Fruit fly (Drosophila melanogaster) whole organism, embryonic: Measurements from ENCODE around the gene CG12010.
A peak's percentile ranks its signal among the peaks of the same experiment; 100 is the strongest.

ENCODE experiments used
- Abd-B ChIP-seq: fragments of 200-800 bp; sonication (Bioruptor generic); optimal IDR thresholded peaks from 2 replicates; lab custom pipeline; 2018; ENCODE audit warnings: missing biosample characterization, mild to moderate bottlenecking, missing genetic modification characterization, moderate library complexity
- Ada2b ChIP-seq: fragments of 200-800 bp; sonication (Bioruptor generic); IDR thresholded peaks from 2 replicates; pipeline ENCODE4 v1.3.6; 2022; ENCODE audit warnings: missing biosample characterization, missing genetic modification characterization
- Bgb ChIP-seq: fragments of 200-800 bp; sonication (Bioruptor generic); IDR thresholded peaks from 2 replicates; pipeline ENCODE4 v1.3.6; 2022; ENCODE audit warnings: missing biosample characterization, missing genetic modification characterization; ENCODE audit not compliant: partially characterized antibody
- CG10321 ChIP-seq: fragments of 200-800 bp; sonication (Bioruptor generic); IDR thresholded peaks from 2 replicates; pipeline ENCODE4 v1.3.6; 2022; ENCODE audit warnings: missing biosample characterization, missing genetic modification characterization
- CG10565 ChIP-seq: fragments of 200-800 bp; sonication (Bioruptor generic); optimal IDR thresholded peaks from 3 replicates; lab custom pipeline; 2016; ENCODE audit warnings: missing biosample characterization, mild to moderate bottlenecking, missing genetic modification characterization
- CG12071 ChIP-seq: fragments of 200-800 bp; sonication (Bioruptor generic); optimal IDR thresholded peaks from 3 replicates; lab custom pipeline; 2018; ENCODE audit warnings: missing biosample characterization, mild to moderate bottlenecking, missing genetic modification characterization
- CG14667 ChIP-seq: fragments of 200-800 bp; sonication (Bioruptor generic); IDR thresholded peaks from 2 replicates; pipeline ENCODE4 v1.3.6; 2022; ENCODE audit warnings: missing biosample characterization, missing genetic modification characterization
- CG14860 ChIP-seq: fragments of 200-800 bp; sonication (Bioruptor generic); IDR thresholded peaks from 3 replicates; pipeline ENCODE4 v1.3.6; 2022; ENCODE audit warnings: missing biosample characterization, missing genetic modification characterization; ENCODE audit not compliant: partially characterized antibody
- CG14965 ChIP-seq: fragments of 200-800 bp; sonication (Bioruptor generic); optimal IDR thresholded peaks from 2 replicates; lab custom pipeline; 2016; ENCODE audit warnings: missing biosample characterization, missing genetic modification characterization, borderline replicate concordance
- CG1603 ChIP-seq: fragments of 200-800 bp; sonication (Bioruptor generic); optimal IDR thresholded peaks from 2 replicates; lab custom pipeline; 2019; ENCODE audit warnings: missing biosample characterization, mild to moderate bottlenecking, missing genetic modification characterization, moderate library complexity
- CG16779 ChIP-seq: fragments of 200-800 bp; sonication (Bioruptor generic); IDR thresholded peaks from 2 replicates; pipeline ENCODE4 v1.3.6; 2022; ENCODE audit warnings: missing biosample characterization, missing genetic modification characterization
- CG17385 ChIP-seq: fragments of 200-800 bp; sonication (Bioruptor generic); optimal IDR thresholded peaks from 3 replicates; lab custom pipeline; 2018; ENCODE audit warnings: missing biosample characterization, mild to moderate bottlenecking, missing genetic modification characterization
- CG18764 ChIP-seq: fragments of 200-800 bp; sonication (Bioruptor generic); optimal IDR thresholded peaks from 3 replicates; lab custom pipeline; 2016; ENCODE audit warnings: missing biosample characterization, missing genetic modification characterization
- CG2116 ChIP-seq: fragments of 200-800 bp; sonication (Bioruptor generic); optimal IDR thresholded peaks from 3 replicates; lab custom pipeline; 2018; ENCODE audit warnings: missing biosample characterization, mild to moderate bottlenecking, missing genetic modification characterization
- CG2129 ChIP-seq: fragments of 200-800 bp; sonication (Bioruptor generic); IDR thresholded peaks from 2 replicates; pipeline ENCODE4 v1.3.6; 2022; ENCODE audit warnings: missing biosample characterization, missing genetic modification characterization; ENCODE audit not compliant: partially characterized antibody
- CG2889 ChIP-seq: fragments of 200-800 bp; sonication (Bioruptor generic); IDR thresholded peaks from 3 replicates; pipeline ENCODE4 v1.3.6; 2022; ENCODE audit warnings: missing biosample characterization, missing genetic modification characterization
- CG31365 ChIP-seq: fragments of 200-800 bp; sonication (Bioruptor generic); optimal IDR thresholded peaks from 2 replicates; lab custom pipeline; 2018; ENCODE audit warnings: missing biosample characterization, mild to moderate bottlenecking, missing genetic modification characterization
- CG31441 ChIP-seq: fragments of 200-800 bp; sonication (Bioruptor generic); IDR thresholded peaks from 2 replicates; pipeline ENCODE4 v1.3.6; 2022; ENCODE audit warnings: missing biosample characterization, missing genetic modification characterization
- CG32767 ChIP-seq: fragments of 200-800 bp; sonication (Bioruptor generic); IDR thresholded peaks from 2 replicates; pipeline ENCODE4 v1.3.6; 2022; ENCODE audit warnings: missing biosample characterization, missing genetic modification characterization
- CG32772 ChIP-seq: fragments of 200-800 bp; sonication (Bioruptor generic); IDR thresholded peaks from 2 replicates; pipeline ENCODE4 v1.3.6; 2022; ENCODE audit warnings: missing biosample characterization, missing genetic modification characterization
- CG34422 ChIP-seq: fragments of 200-800 bp; sonication (Bioruptor generic); IDR thresholded peaks from 3 replicates; pipeline ENCODE4 v1.3.6; 2022; ENCODE audit warnings: missing biosample characterization, missing genetic modification characterization
- CG3726 ChIP-seq: fragments of 200-800 bp; sonication (Bioruptor generic); IDR thresholded peaks from 3 replicates; pipeline ENCODE4, ENCODE4 v1.3.6; 2022; ENCODE audit warnings: missing biosample characterization, missing genetic modification characterization
- CG43689 ChIP-seq: fragments of 200-800 bp; sonication (Bioruptor generic); IDR thresholded peaks from 2 replicates; pipeline ENCODE4 v1.3.6; 2022; ENCODE audit warnings: missing biosample characterization, missing genetic modification characterization
- CG4617 ChIP-seq: fragments of 200-800 bp; sonication (Bioruptor generic); optimal IDR thresholded peaks from 3 replicates; lab custom pipeline; 2016; ENCODE audit warnings: missing biosample characterization, missing genetic modification characterization, borderline replicate concordance
- CG6254 ChIP-seq: fragments of 200-800 bp; sonication (Bioruptor generic); optimal IDR thresholded peaks from 3 replicates; lab custom pipeline; 2017; ENCODE audit warnings: mild to moderate bottlenecking, missing biosample characterization, missing genetic modification reagents, missing genetic modification characterization
- CG7786 ChIP-seq: fragments of 200-800 bp; sonication (Bioruptor generic); optimal IDR thresholded peaks from 2 replicates; lab custom pipeline; 2016; ENCODE audit warnings: missing biosample characterization, missing genetic modification characterization
- CG7839 ChIP-seq: fragments of 200-800 bp; sonication (Bioruptor generic); optimal IDR thresholded peaks from 3 replicates; lab custom pipeline; 2018; ENCODE audit warnings: missing biosample characterization, mild to moderate bottlenecking, missing genetic modification characterization, moderate library complexity
- CG9215 ChIP-seq: fragments of 200-800 bp; sonication (Bioruptor generic); IDR thresholded peaks from 2 replicates; pipeline ENCODE4 v1.3.6; 2022; ENCODE audit warnings: missing biosample characterization, missing genetic modification characterization
- Chrac-16 ChIP-seq: fragments of 200-800 bp; sonication (Bioruptor generic); optimal IDR thresholded peaks from 3 replicates; lab custom pipeline; 2016; ENCODE audit warnings: missing biosample characterization, missing genetic modification characterization
- Dip2 ChIP-seq: fragments of 200-800 bp; sonication (Bioruptor generic); IDR thresholded peaks from 2 replicates; pipeline ENCODE4 v1.3.6; 2022; ENCODE audit warnings: missing biosample characterization, missing genetic modification characterization
- Dip3 ChIP-seq: fragments of 200-800 bp; sonication (Bioruptor generic); optimal IDR thresholded peaks from 3 replicates; lab custom pipeline; 2016; ENCODE audit warnings: missing biosample characterization, missing genetic modification characterization
- Fer2 ChIP-seq: fragments of 200-800 bp; sonication (Bioruptor generic); optimal IDR thresholded peaks from 2 replicates; lab custom pipeline; 2018; ENCODE audit warnings: missing biosample characterization, mild to moderate bottlenecking, missing genetic modification characterization, moderate library complexity
- Hand ChIP-seq: fragments of 200-800 bp; sonication (Bioruptor generic); optimal IDR thresholded peaks from 2 replicates; lab custom pipeline; 2017; ENCODE audit warnings: mild to moderate bottlenecking, missing biosample characterization, missing genetic modification reagents, missing genetic modification characterization
- Lpt ChIP-seq: fragments of >200 bp; optimal IDR thresholded peaks from 2 replicates; lab custom pipeline; 2018; ENCODE audit warnings: missing biosample characterization, missing genetic modification characterization
- MTF-1 ChIP-seq: fragments of 200-800 bp; sonication (Bioruptor generic); optimal IDR thresholded peaks from 2 replicates; lab custom pipeline; 2018; ENCODE audit warnings: missing biosample characterization, mild to moderate bottlenecking, missing genetic modification characterization, borderline replicate concordance
- Nf-YA ChIP-seq: fragments of 200-800 bp; sonication (Bioruptor generic); IDR thresholded peaks from 2 replicates; pipeline ENCODE4 v1.3.6; 2022; ENCODE audit warnings: missing biosample characterization, missing genetic modification characterization
- Opbp ChIP-seq: fragments of 200-800 bp; sonication (Bioruptor generic); IDR thresholded peaks from 3 replicates; pipeline ENCODE4 v1.3.6; 2022; ENCODE audit warnings: missing biosample characterization, missing genetic modification characterization; ENCODE audit not compliant: partially characterized antibody
- Pdp1 ChIP-seq, 2 experiments: fragments of 200-800 bp; sonication (Bioruptor generic); optimal IDR thresholded peaks; 3 replicates each; lab custom pipeline; 2016; ENCODE audit warnings: missing biosample characterization in 2 of 2, missing genetic modification characterization in 2 of 2, mild to moderate bottlenecking in 1 of 2, moderate library complexity in 1 of 2
- Vsx1 ChIP-seq: fragments of 200-800 bp; sonication (Bioruptor generic); optimal IDR thresholded peaks from 2 replicates; lab custom pipeline; 2017; ENCODE audit warnings: missing biosample characterization, mild to moderate bottlenecking, missing genetic modification characterization, missing genetic modification reagents
- bcd ChIP-seq: fragments of 200-800 bp; sonication (Bioruptor generic); optimal IDR thresholded peaks from 2 replicates; lab custom pipeline; 2017; ENCODE audit warnings: missing biosample characterization, mild to moderate bottlenecking, missing genetic modification characterization
- dati ChIP-seq: fragments of 200-800 bp; sonication (Bioruptor generic); IDR thresholded peaks from 2 replicates; pipeline ENCODE4 v1.3.6; 2022; ENCODE audit warnings: missing biosample characterization, missing genetic modification characterization
- hkb ChIP-seq, 2 experiments: fragments of 200-800 bp in 1 of 2; fragments of >200 bp in 1 of 2; sonication (Bioruptor generic) in 1 of 2; IDR thresholded peaks in 1 of 2; optimal IDR thresholded peaks in 1 of 2; 2 replicates each; pipeline versions ENCODE4 v1.3.6 to Lab custom; 2017 to 2022; ENCODE audit warnings: missing biosample characterization in 1 of 2, missing genetic modification characterization in 1 of 2
- lmd ChIP-seq: fragments of 200-800 bp; sonication (Bioruptor generic); IDR thresholded peaks from 2 replicates; pipeline ENCODE4 v1.3.6; 2022; ENCODE audit warnings: missing biosample characterization, missing genetic modification characterization
- oc ChIP-seq: fragments of 200-800 bp; sonication (Bioruptor generic); optimal IDR thresholded peaks from 2 replicates; lab custom pipeline; 2018; ENCODE audit warnings: missing biosample characterization, mild to moderate bottlenecking, missing genetic modification characterization, moderate library complexity
- scrt ChIP-seq: fragments of 200-800 bp; sonication (Bioruptor generic); optimal IDR thresholded peaks from 2 replicates; lab custom pipeline; 2018; ENCODE audit warnings: missing biosample characterization, mild to moderate bottlenecking, missing genetic modification characterization, moderate library complexity
- sd ChIP-seq: fragments of 200-800 bp; sonication (Bioruptor generic); optimal IDR thresholded peaks from 3 replicates; lab custom pipeline; 2018; ENCODE audit warnings: missing biosample characterization, mild to moderate bottlenecking, missing genetic modification characterization, moderate library complexity
- sens-2 ChIP-seq: fragments of 200-800 bp; sonication (Bioruptor generic); IDR thresholded peaks from 2 replicates; pipeline ENCODE4 v1.3.6; 2022; ENCODE audit warnings: missing biosample characterization, missing genetic modification characterization
- shn ChIP-seq: fragments of 200-800 bp; sonication (Bioruptor generic); optimal IDR thresholded peaks from 3 replicates; lab custom pipeline; 2016; ENCODE audit warnings: missing biosample characterization, missing genetic modification characterization
- stc ChIP-seq: fragments of 200-800 bp; sonication (Bioruptor generic); IDR thresholded peaks from 2 replicates; pipeline ENCODE4 v1.3.6; 2022; ENCODE audit warnings: missing biosample characterization, missing genetic modification characterization
- zen ChIP-seq: fragments of 200-800 bp; sonication (Bioruptor generic); optimal IDR thresholded peaks from 3 replicates; lab custom pipeline; 2018; ENCODE audit warnings: missing biosample characterization, mild to moderate bottlenecking, missing genetic modification characterization, moderate library complexity

CG12010 gene

dm6 chr3L:3382489-3382879 lies 8.4 kb downstream of the CG12010 start (continued):
- peak; percentile 70 for TF ChIP-seq CG12071 (GFP tag; lab: Kevin White, UChicago)
- peak; percentile 84 for TF ChIP-seq CG32772
- peak; percentile 79 for TF ChIP-seq stc (GFP tag; lab: Robert Waterston, UW)
- peak; percentile 69 for TF ChIP-seq Hand (GFP tag; lab: Kevin White, UChicago)
- peak; percentile 86 for TF ChIP-seq CG34422 (GFP tag; lab: Robert Waterston, UW)
- peak; percentile 51 for TF ChIP-seq CG7786
- peak; percentile 92 for TF ChIP-seq CG7839 (tag; lab: Kevin White, UChicago)
- TF ChIP-seq Bgb (GFP tag; lab: Robert Waterston, UW): no peak
- TF ChIP-seq Dip2 (GFP tag; lab: Robert Waterston, UW): no peak
- TF ChIP-seq bcd: peak; percentile 85
- TF ChIP-seq CG31365: peak; percentile 65
- TF ChIP-seq CG9215 (GFP tag; lab: Robert Waterston, UW): peak; percentile 59
- TF ChIP-seq Chrac-16 (GFP tag; lab: Kevin White, UChicago): peak; percentile 81
- peak; percentile 56; the same call in 1 of the 2 replicates for TF ChIP-seq CG32767 (GFP tag; lab: Robert Waterston, UW)
- TF ChIP-seq CG2129 (GFP tag; lab: Robert Waterston, UW): no peak
- TF ChIP-seq Vsx1 (GFP tag; lab: Kevin White, UChicago): peak; percentile 65
- TF ChIP-seq lmd (GFP tag; lab: Robert Waterston, UW): peak; percentile 88
- TF ChIP-seq Pdp1 (GFP tag; optimal IDR thresholded peaks at IDR 0.05; lab: Kevin White, UChicago): peak; percentile 71 to 87
- peak; percentile 33 for TF ChIP-seq CG14965 (GFP tag; lab: Kevin White, UChicago)
- peak; percentile 47 for TF ChIP-seq MTF-1 (GFP tag; lab: Kevin White, UChicago)
- peak; percentile 70; the same call in 2 of the 3 replicates for TF ChIP-seq CG2889 (GFP tag; lab: Robert Waterston, UW)
- peak; percentile 74 for TF ChIP-seq CG14667
- TF ChIP-seq Abd-B: peak; percentile 83
- peak; percentile 83 for TF ChIP-seq sens-2 (GFP tag; lab: Robert Waterston, UW)
- TF ChIP-seq Ada2b (GFP tag; lab: Robert Waterston, UW): peak; percentile 91
- TF ChIP-seq shn (GFP tag; lab: Kevin White, UChicago): peak; percentile 8
- TF ChIP-seq CG14860: no peak
- TF ChIP-seq CG10321 (GFP tag; lab: Robert Waterston, UW): peak; percentile 58
- TF ChIP-seq CG10565 (GFP tag; lab: Kevin White, UChicago): no peak
- peak; percentile 76 for TF ChIP-seq CG6254 (GFP tag; lab: Kevin White, UChicago)
- peak; percentile 89 for TF ChIP-seq CG1603 (tag; lab: Kevin White, UChicago)
- TF ChIP-seq zen (tag; lab: Kevin White, UChicago): peak; percentile 92
- TF ChIP-seq Opbp: no peak
- peak; percentile 88 for TF ChIP-seq CG31441 (GFP tag; lab: Robert Waterston, UW)
- TF ChIP-seq dati (GFP tag; lab: Robert Waterston, UW): peak; percentile 49; the same call in 1 of the 2 replicates
- peak; percentile 84 for TF ChIP-seq Dip3 (GFP tag; lab: Kevin White, UChicago)
- TF ChIP-seq CG16779 (GFP tag; lab: Robert Waterston, UW): peak; percentile 43; the same call in 1 of the 2 replicates
- no peak for TF ChIP-seq hkb (optimal IDR thresholded peaks at IDR 0.05; lab: Kevin White, UChicago)
- TF ChIP-seq hkb (GFP tag; IDR thresholded peaks at IDR 0.05; lab: Robert Waterston, UW): peak; percentile 88
- peak; percentile 40 for TF ChIP-seq CG4617 (GFP tag; lab: Kevin White, UChicago)
- TF ChIP-seq CG3726 (GFP tag; lab: Robert Waterston, UW): peak; percentile 79
- TF ChIP-seq Nf-YA (GFP tag; lab: Robert Waterston, UW): peak; percentile 81
- peak; percentile 82 for TF ChIP-seq CG17385
- peak; percentile 67 for TF ChIP-seq oc (tag; lab: Kevin White, UChicago)
- peak; percentile 88 for TF ChIP-seq sd
- TF ChIP-seq CG43689 (GFP tag; lab: Robert Waterston, UW): peak; percentile 69
- TF ChIP-seq CG18764: peak; percentile 79
- peak; percentile 36 for TF ChIP-seq Fer2 (tag; lab: Kevin White, UChicago)
- peak; percentile 82 for TF ChIP-seq scrt (GFP tag; lab: Kevin White, UChicago)
- TF ChIP-seq CG2116: peak; percentile 53
- no peak for TF ChIP-seq Lpt (GFP tag; lab: Kevin White, UChicago)
